Worm (Caenorhabditis elegans): ENCODE measurements around the gene tbx-8.

tbx-8 gene

ce11 chrIII:10337508-10338166 is 9.5 kb upstream of the tbx-8 start, which contains the start of gene ttr-15 (continued):
- TF ChIP-seq lin-13 (GFP tag; optimal IDR thresholded peaks at IDR 0.05) (no peak), zfp-2 (tag; optimal IDR thresholded peaks at IDR 0.05) (no peak), pqm-1 (tag; optimal IDR thresholded peaks at IDR 0.05) (no peak), fos-1 (tag; optimal IDR thresholded peaks at IDR 0.05) (no peak), ztf-7 (tag; optimal IDR thresholded peaks at IDR 0.05) (no peak), dve-1 (tag; optimal IDR thresholded peaks at IDR 0.05; ENCODE audit: insufficient read depth) (peak; percentile 72), dmd-8 (GFP tag; IDR thresholded peaks at IDR 0.05) (no peak), daf-16 (GFP tag; optimal IDR thresholded peaks at IDR 0.05) (no peak), daf-16 (tag; optimal IDR thresholded peaks at IDR 0.05) (peak; percentile 16), nhr-28 (tag; optimal IDR thresholded peaks at IDR 0.05) (peak; percentile 41), aly-2 (tag; optimal IDR thresholded peaks at IDR 0.05) (no peak), lin-39 (tag; optimal IDR thresholded peaks at IDR 0.05) (no peak), ZK337.2 (GFP tag; IDR thresholded peaks at IDR 0.05) (no peak), nhr-6 (tag; optimal IDR thresholded peaks at IDR 0.05) (no peak), nhr-25 (tag; optimal IDR thresholded peaks at IDR 0.05; ENCODE audit: borderline replicate concordance, insufficient read depth) (peak; percentile 38), T26A8.4 (GFP tag; IDR thresholded peaks at IDR 0.05) (no peak), gei-8 (GFP tag; optimal IDR thresholded peaks at IDR 0.05) (no peak), madf-9 (GFP tag; conservative IDR thresholded peaks at IDR 0.05) (no peak), fkh-10 (GFP tag; optimal IDR thresholded peaks at IDR 0.05) (no peak), ceh-32 (tag; optimal IDR thresholded peaks at IDR 0.05; ENCODE audit: poor library complexity) (no peak), lin-38 (GFP tag; IDR thresholded peaks at IDR 0.05) (no peak), zip-2 (tag; optimal IDR thresholded peaks at IDR 0.05) (no peak), set-16 (GFP tag; IDR thresholded peaks at IDR 0.05) (no peak), nhr-10 (tag; optimal IDR thresholded peaks at IDR 0.05) (peak; percentile 13), daf-8 (GFP tag; IDR thresholded peaks at IDR 0.05) (no peak), vab-7 (GFP tag; IDR thresholded peaks at IDR 0.05) (no peak), ama-1 (optimal IDR thresholded peaks at IDR 0.05) (peak; percentile 96), R02D3.7 (tag; optimal IDR thresholded peaks at IDR 0.05) (no peak), ceh-28 (tag; optimal IDR thresholded peaks at IDR 0.05) (no peak), hlh-30 (tag; optimal IDR thresholded peaks at IDR 0.05; ENCODE audit: insufficient read depth) (peak; percentile 34), Y75B8A.6 (GFP tag; IDR thresholded peaks at IDR 0.05) (no peak), F26F4.8 (GFP tag; conservative IDR thresholded peaks at IDR 0.05) (no peak), nhr-48 (tag; optimal IDR thresholded peaks at IDR 0.05) (no peak), mes-2 (tag; optimal IDR thresholded peaks at IDR 0.05; ENCODE audit: poor library complexity, severe bottlenecking) (peak; percentile 19), rbr-2 (tag; optimal IDR thresholded peaks at IDR 0.05) (no peak), ceh-82 (tag; optimal IDR thresholded peaks at IDR 0.05) (no peak), egl-27 (tag; optimal IDR thresholded peaks at IDR 0.05) (no peak), egl-43 (GFP tag; IDR thresholded peaks at IDR 0.05) (no peak), madf-5 (GFP tag; IDR thresholded peaks at IDR 0.05) (no peak), sdz-12 (GFP tag; optimal IDR thresholded peaks at IDR 0.05) (no peak), pha-4 (GFP tag; IDR thresholded peaks at IDR 0.05) (no peak), pha-4 (tag; optimal IDR thresholded peaks at IDR 0.05) (no peak), D1046.2 (GFP tag; IDR thresholded peaks at IDR 0.05) (no peak), unc-39 (tag; optimal IDR thresholded peaks at IDR 0.05) (no peak), zag-1 (tag; optimal IDR thresholded peaks at IDR 0.05) (no peak), aha-1 (tag) (peak; percentile 87), ceh-62 (tag; optimal IDR thresholded peaks at IDR 0.05) (no peak), nhr-77 (tag; optimal IDR thresholded peaks at IDR 0.05) (no peak), dpl-1 (GFP tag; optimal IDR thresholded peaks at IDR 0.05) (no peak), hlh-11 (tag; optimal IDR thresholded peaks at IDR 0.05) (peak; percentile 51), nhr-41 (GFP tag; IDR thresholded peaks at IDR 0.05) (no peak), lin-1 (GFP tag; IDR thresholded peaks at IDR 0.05) (no peak), nhr-11 (tag; optimal IDR thresholded peaks at IDR 0.05) (no peak)

All from whole organism, L4 larva.